Worm (Caenorhabditis elegans) whole organism, L2 larva: ENCODE data around the gene srbc-45.

Source experiments
- F13H6.1 ChIP-seq: sonication (generic microtip); optimal IDR thresholded peaks from 2 replicates; lab custom pipeline; 2016; ENCODE audit warnings: missing genetic modification characterization, missing compliant biosample characterization
- ZK546.5 ChIP-seq: sonication (generic microtip); optimal IDR thresholded peaks from 2 replicates; lab custom pipeline; 2017; ENCODE audit warnings: missing biosample characterization, missing genetic modification characterization
- alr-1 ChIP-seq: fragments of 150-350 bp; optimal IDR thresholded peaks from 2 replicates; lab custom pipeline; 2014; ENCODE audit warnings: missing biosample characterization, missing genetic modification characterization
- aly-2 ChIP-seq: fragments of 150-350 bp; optimal IDR thresholded peaks from 2 replicates; lab custom pipeline; 2014; ENCODE audit warnings: missing biosample characterization, missing genetic modification characterization
- ama-1 ChIP-seq: fragments of 150-350 bp; optimal IDR thresholded peaks from 2 replicates; lab custom pipeline; 2018; ENCODE audit warnings: inconsistent platforms
- blmp-1 ChIP-seq: sonication (generic microtip); optimal IDR thresholded peaks from 2 replicates; lab custom pipeline; 2017; ENCODE audit warnings: missing genetic modification characterization, mild to moderate bottlenecking, missing compliant biosample characterization, antibody characterized with exemption, moderate library complexity; ENCODE audit not compliant: insufficient read depth
- ceh-16 ChIP-seq: fragments of 150-350 bp; optimal IDR thresholded peaks from 2 replicates; lab custom pipeline; 2014; ENCODE audit warnings: missing biosample characterization, missing genetic modification characterization
- ceh-82 ChIP-seq: fragments of 150-350 bp; optimal IDR thresholded peaks from 2 replicates; lab custom pipeline; 2014; ENCODE audit warnings: missing biosample characterization, missing genetic modification characterization
- dmd-4 ChIP-seq: sonication (generic microtip); optimal IDR thresholded peaks from 2 replicates; lab custom pipeline; 2017; ENCODE audit warnings: missing biosample characterization, missing genetic modification characterization
- egl-27 ChIP-seq: sonication (generic microtip); optimal IDR thresholded peaks from 3 replicates; lab custom pipeline; 2017; ENCODE audit warnings: missing biosample characterization, missing genetic modification reagents, missing genetic modification characterization
- elt-3 ChIP-seq: sonication (generic microtip); optimal IDR thresholded peaks from 2 replicates; lab custom pipeline; 2017; ENCODE audit warnings: missing biosample characterization, missing genetic modification characterization
- fos-1 ChIP-seq: fragments of 150-350 bp; optimal IDR thresholded peaks from 2 replicates; lab custom pipeline; 2014; ENCODE audit warnings: missing biosample characterization, missing genetic modification characterization
- gmeb-1 ChIP-seq: fragments of 150-350 bp; optimal IDR thresholded peaks from 2 replicates; lab custom pipeline; 2014; ENCODE audit warnings: missing biosample characterization, missing genetic modification characterization
- lin-11 ChIP-seq: fragments of 150-350 bp; sonication (generic microtip); optimal IDR thresholded peaks from 2 replicates; lab custom pipeline; 2014; ENCODE audit warnings: missing biosample characterization, missing genetic modification characterization, inconsistent platforms, mixed read lengths
- lin-39 ChIP-seq: fragments of 150-350 bp; optimal IDR thresholded peaks from 2 replicates; lab custom pipeline; 2014; ENCODE audit warnings: missing biosample characterization, missing genetic modification reagents, missing genetic modification characterization
- mab-5 ChIP-seq: fragments of 150-350 bp; optimal IDR thresholded peaks from 2 replicates; lab custom pipeline; 2014; ENCODE audit warnings: missing biosample characterization, missing genetic modification characterization
- mbf-1 ChIP-seq: sonication (generic microtip); optimal IDR thresholded peaks from 2 replicates; lab custom pipeline; 2017; ENCODE audit warnings: missing biosample characterization, missing genetic modification characterization
- mdl-1 ChIP-seq, 2 experiments: fragments of 150-350 bp in 1 of 2; sonication (generic microtip) in 1 of 2; optimal IDR thresholded peaks; 2 replicates each; lab custom pipeline; 2017; ENCODE audit warnings: missing biosample characterization in 2 of 2, missing genetic modification characterization in 2 of 2
- nhr-11 ChIP-seq: fragments of 150-350 bp; optimal IDR thresholded peaks from 2 replicates; lab custom pipeline; 2014; ENCODE audit warnings: missing biosample characterization, missing genetic modification characterization
- nhr-12 ChIP-seq: fragments of 150-350 bp; optimal IDR thresholded peaks from 2 replicates; lab custom pipeline; 2014; ENCODE audit warnings: missing biosample characterization, missing genetic modification characterization
- nhr-129 ChIP-seq: fragments of 150-350 bp; optimal IDR thresholded peaks from 2 replicates; lab custom pipeline; 2014; ENCODE audit warnings: missing biosample characterization, missing genetic modification characterization
- nhr-21 ChIP-seq: fragments of 150-350 bp; optimal IDR thresholded peaks from 2 replicates; lab custom pipeline; 2014; ENCODE audit warnings: missing biosample characterization, missing genetic modification characterization
- nhr-237 ChIP-seq: fragments of 150-350 bp; optimal IDR thresholded peaks from 2 replicates; lab custom pipeline; 2014; ENCODE audit warnings: missing biosample characterization, missing genetic modification characterization
- nhr-6 ChIP-seq: fragments of 150-350 bp; optimal IDR thresholded peaks from 2 replicates; lab custom pipeline; 2014; ENCODE audit warnings: missing biosample characterization, missing genetic modification characterization
- nhr-77 ChIP-seq: fragments of 150-350 bp; optimal IDR thresholded peaks from 2 replicates; lab custom pipeline; 2014; ENCODE audit warnings: missing biosample characterization, missing genetic modification characterization
- sma-3 ChIP-seq: sonication (generic microtip); optimal IDR thresholded peaks from 2 replicates; lab custom pipeline; 2016; ENCODE audit warnings: missing genetic modification reagents, missing genetic modification characterization, missing compliant biosample characterization
- sma-9 ChIP-seq, 2 experiments: fragments of 150-350 bp in 1 of 2; sonication (generic microtip) in 1 of 2; optimal IDR thresholded peaks; 2 replicates each; lab custom pipeline; 2014 to 2016; ENCODE audit warnings: missing genetic modification characterization in 2 of 2, mild to moderate bottlenecking in 1 of 2, missing biosample characterization in 1 of 2, missing compliant biosample characterization in 1 of 2, missing genetic modification reagents in 1 of 2, moderate library complexity in 1 of 2
- snpc-4 ChIP-seq: fragments of 150-350 bp; optimal IDR thresholded peaks from 2 replicates; lab custom pipeline; 2014; ENCODE audit warnings: missing biosample characterization, missing genetic modification characterization
- unc-55 ChIP-seq: fragments of 150-350 bp; sonication (generic microtip); optimal IDR thresholded peaks from 3 replicates; lab custom pipeline; 2014; ENCODE audit warnings: missing biosample characterization, missing genetic modification reagents, missing genetic modification characterization
- unc-62 ChIP-seq: fragments of 150-350 bp; optimal IDR thresholded peaks from 2 replicates; lab custom pipeline; 2014; ENCODE audit warnings: missing biosample characterization, missing genetic modification reagents, missing genetic modification characterization
- ztf-1 ChIP-seq: fragments of 200-800 bp; sonication (Bioruptor generic); conservative IDR thresholded peaks from 2 replicates; pipeline ENCODE4 v1.3.6; 2022; ENCODE audit warnings: missing genetic modification characterization, missing compliant biosample characterization
- ztf-11 ChIP-seq: sonication (generic microtip); optimal IDR thresholded peaks from 2 replicates; lab custom pipeline; 2017; ENCODE audit warnings: missing biosample characterization, missing genetic modification characterization

The srbc-45 gene

DNA sequence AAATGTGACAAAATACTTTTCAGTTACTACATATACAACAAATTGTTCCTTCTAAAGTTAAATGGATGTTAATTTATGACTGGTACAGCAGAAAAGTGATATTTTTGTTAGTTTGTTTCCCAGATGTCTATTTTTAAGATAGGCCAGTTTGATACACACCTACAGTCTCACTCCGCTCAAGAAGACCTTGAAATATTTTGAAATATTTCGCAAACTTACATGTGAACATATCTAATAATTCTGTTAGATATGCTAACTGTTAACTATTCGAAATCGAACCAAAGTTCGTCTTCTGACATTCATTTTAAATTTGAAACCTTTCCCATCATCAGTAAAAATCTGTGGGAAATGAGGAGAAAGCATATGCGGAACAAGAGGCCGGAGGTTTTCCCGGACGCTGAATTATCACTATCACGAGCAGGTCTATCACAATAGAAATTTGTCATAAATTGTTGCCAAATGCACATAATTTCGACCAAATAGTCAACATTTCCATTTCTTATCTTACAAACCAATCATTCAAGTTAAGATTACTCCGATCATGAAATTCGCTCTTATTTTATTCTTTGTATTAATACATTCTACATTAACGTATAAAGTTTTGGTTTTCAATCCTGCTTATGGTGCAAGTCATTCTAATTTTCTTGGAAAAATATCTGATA is 16.5 kb downstream of the srbc-45 start, which contains the start of the genes ZC443.4 and ugt-18:
TSS of gene ZC443.4 (minus strand) at position 95 of the 662 bp plus-strand sequence.
TSS of gene ugt-18 (plus strand) at position 469 of the 662 bp plus-strand sequence.
- TF ChIP-seq fos-1: peak; percentile 54
- no peak for TF ChIP-seq ztf-1 (GFP tag; lab: Robert Waterston, UW)
- TF ChIP-seq nhr-11 (tag; lab: Kevin White, UChicago): no peak
- no peak for TF ChIP-seq nhr-12 (tag; lab: Kevin White, UChicago)
- no peak for TF ChIP-seq egl-27 (tag; lab: Kevin White, UChicago)
- peak; percentile 57 for TF ChIP-seq nhr-129 (tag; lab: Kevin White, UChicago)
- TF ChIP-seq ceh-82 (tag; lab: Kevin White, UChicago): no peak

DNA sequence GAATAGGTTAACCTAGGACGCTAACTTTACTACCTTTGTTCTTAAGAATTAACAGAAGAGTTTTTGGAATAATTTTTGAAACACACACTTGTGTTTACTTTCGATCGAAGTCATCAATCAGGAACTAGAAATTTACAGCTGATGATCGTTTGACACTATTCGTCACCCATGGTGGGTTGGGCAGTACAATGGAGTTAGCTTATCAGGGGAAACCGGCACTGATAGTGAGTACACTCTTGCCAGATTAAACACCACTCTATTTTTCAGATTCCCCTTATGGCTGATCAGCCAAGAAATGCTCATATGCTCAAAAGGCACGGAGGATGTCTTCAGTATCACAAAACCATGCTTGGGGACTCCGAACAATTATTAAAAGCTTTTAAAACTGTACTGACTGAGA is 18.7 kb downstream of the srbc-45 start:
- TF ChIP-seq lin-39 (no peak), ama-1 (no peak), nhr-21 (tag; lab: Kevin White, UChicago) (no peak), blmp-1 (tag; lab: Kevin White, UChicago) (no peak), nhr-77 (no peak), fos-1 (peak; percentile 68), mbf-1 (tag; lab: Kevin White, UChicago) (no peak)

DNA sequence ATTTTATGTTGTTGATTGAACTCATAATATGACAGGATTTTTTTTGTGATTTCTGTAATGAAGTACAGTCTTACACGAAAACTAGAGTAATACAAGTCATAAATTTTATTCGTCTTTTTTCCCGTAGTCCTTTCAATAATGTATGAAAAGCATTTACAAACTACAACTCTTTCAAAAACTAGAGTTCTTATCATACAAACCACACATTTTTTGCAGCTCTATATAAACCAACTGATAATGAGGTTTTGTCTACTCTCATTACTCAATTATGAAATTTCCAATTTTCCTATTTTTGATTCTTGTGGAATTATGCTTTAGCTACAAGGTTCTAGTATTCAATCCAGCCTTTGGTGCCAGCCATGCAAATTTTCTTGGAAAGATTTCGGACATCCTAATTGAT is 21.4 kb downstream of the srbc-45 start, which contains the start of gene ugt-16:
TSS of gene ugt-16 (plus strand) at position 248 of the 400 bp plus-strand sequence.
- TF ChIP-seq nhr-11 (tag; lab: Kevin White, UChicago) (no peak), sma-9 (GFP tag; optimal IDR thresholded peaks at IDR 0.05; lab: Kevin White, UChicago) (peak; percentile 15), sma-9 (tag; optimal IDR thresholded peaks at IDR 0.05; lab: Kevin White, UChicago) (no peak), ZK546.5 (no peak), fos-1 (peak; percentile 52), gmeb-1 (tag; lab: Kevin White, UChicago) (peak; percentile 5)

DNA sequence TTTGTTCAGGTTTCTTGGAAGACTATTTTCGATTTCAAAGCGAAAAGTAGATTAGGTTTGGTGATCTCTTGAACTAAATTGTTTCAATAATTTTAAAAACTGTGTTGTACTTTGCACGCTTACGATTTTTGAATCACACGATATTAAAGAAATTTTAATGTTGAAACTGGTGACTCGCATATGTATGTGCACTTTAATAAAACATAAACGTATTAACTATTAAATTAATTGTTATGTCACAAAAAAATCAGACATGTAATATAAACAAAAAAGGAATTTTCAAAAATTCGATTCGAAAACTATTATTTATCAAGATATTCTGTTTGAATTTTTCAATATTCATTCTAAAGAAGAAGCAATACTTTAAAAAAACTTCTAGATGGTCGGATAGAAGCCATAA is 23.8 kb downstream of the srbc-45 start, which contains the start of gene ugt-15:
TSS of gene ugt-15 (plus strand) at position 301 of the 400 bp plus-strand sequence.
- TF ChIP-seq ceh-16 (tag; lab: Kevin White, UChicago) (no peak), nhr-21 (tag; lab: Kevin White, UChicago) (no peak), unc-62 (GFP tag; lab: Kevin White, UChicago) (no peak), nhr-11 (tag; lab: Kevin White, UChicago) (no peak), ama-1 (no peak), aly-2 (tag; lab: Kevin White, UChicago) (no peak), alr-1 (tag; lab: Kevin White, UChicago) (no peak), F13H6.1 (no peak), gmeb-1 (tag; lab: Kevin White, UChicago) (no peak), ceh-82 (tag; lab: Kevin White, UChicago) (no peak), lin-39 (no peak), mab-5 (tag; lab: Kevin White, UChicago) (no peak)
- TF ChIP-seq, all 48 proteins: peak for 0

DNA sequence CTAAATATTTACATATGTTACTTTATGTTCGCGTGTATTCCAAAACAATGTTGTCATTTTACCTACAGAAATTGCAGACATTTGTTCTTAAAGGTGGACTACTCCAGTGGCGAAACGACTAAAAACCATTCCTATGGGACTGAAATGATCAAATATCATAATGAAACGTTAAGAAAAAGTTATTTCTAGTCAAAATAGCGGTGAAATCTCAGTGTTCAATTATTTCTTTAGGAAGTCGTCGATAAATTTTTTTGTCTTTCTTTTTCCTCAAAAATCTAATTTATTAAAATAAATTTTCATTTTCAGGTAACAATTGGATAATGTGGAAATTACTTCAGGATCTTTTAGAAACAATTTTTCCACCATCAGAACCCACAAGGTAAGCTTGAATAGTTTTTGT is 32.0 kb downstream of the srbc-45 start, which contains the start of gene C44H9.4:
TSS of gene C44H9.4 (plus strand) at position 301 of the 400 bp plus-strand sequence.
- TF ChIP-seq dmd-4: no peak
- TF ChIP-seq ama-1: no peak
- TF ChIP-seq nhr-129 (tag; lab: Kevin White, UChicago): no peak
- no peak for TF ChIP-seq egl-27 (tag; lab: Kevin White, UChicago)
- no peak for TF ChIP-seq ztf-11 (tag; lab: Kevin White, UChicago)
- no peak for TF ChIP-seq blmp-1 (tag; lab: Kevin White, UChicago)
- no peak for TF ChIP-seq mdl-1 (tag; optimal IDR thresholded peaks at IDR 0.05; lab: Kevin White, UChicago)
- TF ChIP-seq nhr-11 (tag; lab: Kevin White, UChicago): no peak
- TF ChIP-seq sma-3 (GFP tag; lab: Kevin White, UChicago): no peak
- no peak for TF ChIP-seq aly-2 (tag; lab: Kevin White, UChicago)
- no peak for TF ChIP-seq F13H6.1
- TF ChIP-seq nhr-6 (tag; lab: Kevin White, UChicago): no peak
- TF ChIP-seq mbf-1 (tag; lab: Kevin White, UChicago): no peak
- no peak for TF ChIP-seq lin-11 (tag; lab: Kevin White, UChicago)
- no peak for TF ChIP-seq unc-55 (GFP tag; lab: Kevin White, UChicago)
- TF ChIP-seq nhr-237: no peak
- TF ChIP-seq snpc-4 (tag; lab: Kevin White, UChicago): no peak
- TF ChIP-seq elt-3 (tag; lab: Kevin White, UChicago): no peak
